Fruit fly (Drosophila melanogaster) whole organism, embryonic: ENCODE results near the gene CG6923.

Experiments
- CG10147 ChIP-seq: fragments of 200-800 bp; sonication (Bioruptor generic); optimal IDR thresholded peaks from 2 replicates; lab custom pipeline; 2019; ENCODE audit warnings: missing biosample characterization, mild to moderate bottlenecking, missing genetic modification characterization, moderate library complexity
- CG10274 ChIP-seq: fragments of 200-800 bp; sonication (Bioruptor generic); optimal IDR thresholded peaks from 3 replicates; lab custom pipeline; 2017; ENCODE audit warnings: missing biosample characterization, mild to moderate bottlenecking, missing genetic modification characterization
- CG10959 ChIP-seq: fragments of 200-800 bp; sonication (Bioruptor generic); IDR thresholded peaks from 2 replicates; pipeline ENCODE4 v1.3.6; 2022; ENCODE audit warnings: missing biosample characterization, missing genetic modification characterization
- CG11696 ChIP-seq: fragments of 200-800 bp; sonication (Bioruptor generic); IDR thresholded peaks from 2 replicates; pipeline ENCODE4 v1.3.6; 2022; ENCODE audit warnings: missing biosample characterization, missing genetic modification characterization
- CG12104 ChIP-seq: fragments of 200-800 bp; sonication (Bioruptor generic); optimal IDR thresholded peaks from 3 replicates; lab custom pipeline; 2016; ENCODE audit warnings: missing biosample characterization, missing genetic modification characterization
- CG12659 ChIP-seq: fragments of 200-800 bp; sonication (Bioruptor generic); optimal IDR thresholded peaks from 3 replicates; lab custom pipeline; 2017; ENCODE audit warnings: mild to moderate bottlenecking, missing biosample characterization, missing genetic modification reagents, missing genetic modification characterization
- CG12942 ChIP-seq: fragments of 200-800 bp; sonication (Bioruptor generic); optimal IDR thresholded peaks from 3 replicates; lab custom pipeline; 2016; ENCODE audit warnings: missing biosample characterization, missing genetic modification characterization
- CG13894 ChIP-seq: fragments of 200-800 bp; sonication (Bioruptor generic); optimal IDR thresholded peaks from 3 replicates; lab custom pipeline; 2018; ENCODE audit warnings: missing biosample characterization, mild to moderate bottlenecking, missing genetic modification characterization, moderate library complexity
- CG17186 ChIP-seq: fragments of 200-800 bp; sonication (Bioruptor generic); optimal IDR thresholded peaks from 3 replicates; lab custom pipeline; 2017; ENCODE audit warnings: missing biosample characterization, missing genetic modification reagents, missing genetic modification characterization
- CG17912 ChIP-seq: fragments of 200-800 bp; sonication (Bioruptor generic); optimal IDR thresholded peaks from 2 replicates; lab custom pipeline; 2018; ENCODE audit warnings: missing biosample characterization, mild to moderate bottlenecking, missing genetic modification characterization
- CG18619 ChIP-seq: fragments of 200-800 bp; sonication (Bioruptor generic); optimal IDR thresholded peaks from 3 replicates; lab custom pipeline; 2017; ENCODE audit warnings: missing biosample characterization, mild to moderate bottlenecking, missing genetic modification characterization
- CG2889 ChIP-seq: fragments of 200-800 bp; sonication (Bioruptor generic); IDR thresholded peaks from 3 replicates; pipeline ENCODE4 v1.3.6; 2022; ENCODE audit warnings: missing biosample characterization, missing genetic modification characterization
- CG30403 ChIP-seq: fragments of 200-800 bp; sonication (Bioruptor generic); optimal IDR thresholded peaks from 3 replicates; lab custom pipeline; 2016; ENCODE audit warnings: missing biosample characterization, missing genetic modification characterization
- CG3163 ChIP-seq: fragments of 200-800 bp; sonication (Bioruptor generic); optimal IDR thresholded peaks from 3 replicates; lab custom pipeline; 2016; ENCODE audit warnings: missing biosample characterization, missing genetic modification characterization
- CG32772 ChIP-seq: fragments of 200-800 bp; sonication (Bioruptor generic); IDR thresholded peaks from 2 replicates; pipeline ENCODE4 v1.3.6; 2022; ENCODE audit warnings: missing biosample characterization, missing genetic modification characterization
- CG4404 ChIP-seq: fragments of 200-800 bp; sonication (Bioruptor generic); IDR thresholded peaks from 2 replicates; pipeline ENCODE4 v1.3.6; 2022; ENCODE audit warnings: missing biosample characterization, missing genetic modification characterization
- CG4617 ChIP-seq: fragments of 200-800 bp; sonication (Bioruptor generic); optimal IDR thresholded peaks from 3 replicates; lab custom pipeline; 2016; ENCODE audit warnings: missing biosample characterization, missing genetic modification characterization, borderline replicate concordance
- CG5180 ChIP-seq: fragments of 200-800 bp; sonication (Bioruptor generic); optimal IDR thresholded peaks from 3 replicates; lab custom pipeline; 2017; ENCODE audit warnings: missing biosample characterization, missing genetic modification characterization, mild to moderate bottlenecking, moderate library complexity, missing genetic modification reagents
- CG6175 ChIP-seq: fragments of 200-800 bp; sonication (Bioruptor generic); IDR thresholded peaks from 3 replicates; pipeline ENCODE4 v1.3.6; 2022; ENCODE audit warnings: missing biosample characterization, missing genetic modification characterization
- CG6689 ChIP-seq: fragments of 200-800 bp; sonication (Bioruptor generic); IDR thresholded peaks from 2 replicates; pipeline ENCODE4 v1.3.6; 2022; ENCODE audit warnings: missing biosample characterization, missing genetic modification characterization
- CG7745 ChIP-seq: fragments of 200-800 bp; sonication (Bioruptor generic); optimal IDR thresholded peaks from 2 replicates; lab custom pipeline; 2018; ENCODE audit warnings: missing biosample characterization, mild to moderate bottlenecking, missing genetic modification characterization, moderate library complexity
- D19A ChIP-seq: fragments of 200-800 bp; optimal IDR thresholded peaks from 3 replicates; lab custom pipeline; 2019; ENCODE audit warnings: missing biosample characterization, mild to moderate bottlenecking, missing genetic modification characterization, moderate library complexity
- Dref ChIP-seq: fragments of 200-800 bp; sonication (Bioruptor generic); IDR thresholded peaks from 2 replicates; pipeline ENCODE4 v1.3.6; 2022; ENCODE audit warnings: missing biosample characterization, missing genetic modification characterization
- HHEX ChIP-seq: fragments of 200-800 bp; sonication (Bioruptor generic); optimal IDR thresholded peaks from 3 replicates; lab custom pipeline; 2017; ENCODE audit warnings: missing biosample characterization, mild to moderate bottlenecking, missing genetic modification characterization, missing genetic modification reagents
- HLH54F ChIP-seq: fragments of 200-800 bp; sonication (Bioruptor generic); optimal IDR thresholded peaks from 3 replicates; lab custom pipeline; 2016; ENCODE audit warnings: missing biosample characterization, missing genetic modification characterization
- Hand ChIP-seq: fragments of 200-800 bp; sonication (Bioruptor generic); optimal IDR thresholded peaks from 2 replicates; lab custom pipeline; 2017; ENCODE audit warnings: mild to moderate bottlenecking, missing biosample characterization, missing genetic modification reagents, missing genetic modification characterization
- MBD-R2 ChIP-seq: fragments of 200-800 bp; sonication (Bioruptor generic); IDR thresholded peaks from 2 replicates; pipeline ENCODE4 v1.3.6; 2022; ENCODE audit warnings: missing biosample characterization, missing genetic modification characterization
- Stat92E ChIP-seq, 3 experiments: fragments of >200 bp in 2 of 3; fragments of 200-800 bp in 1 of 3; sonication (Bioruptor generic) in 1 of 3; optimal IDR thresholded peaks; 2 replicates each; lab custom pipeline; 2017 to 2019; ENCODE audit warnings: missing biosample characterization in 3 of 3, missing genetic modification characterization in 3 of 3, mild to moderate bottlenecking in 1 of 3, moderate library complexity in 1 of 3
- abd-A ChIP-seq: fragments of 200-800 bp; sonication (Bioruptor generic); optimal IDR thresholded peaks from 3 replicates; lab custom pipeline; 2019; ENCODE audit warnings: missing biosample characterization, mild to moderate bottlenecking, missing genetic modification characterization, moderate library complexity
- btn ChIP-seq: fragments of 200-800 bp; sonication (Bioruptor generic); optimal IDR thresholded peaks from 2 replicates; lab custom pipeline; 2016; ENCODE audit warnings: missing biosample characterization, missing genetic modification characterization
- cas ChIP-seq: fragments of 200-800 bp; sonication (Bioruptor generic); IDR thresholded peaks from 2 replicates; pipeline ENCODE4 v1.3.6; 2022; ENCODE audit warnings: missing biosample characterization, missing genetic modification characterization
- cato ChIP-seq: fragments of 200-800 bp; sonication (Bioruptor generic); optimal IDR thresholded peaks from 2 replicates; lab custom pipeline; 2016; ENCODE audit warnings: missing biosample characterization, missing genetic modification characterization, borderline replicate concordance
- chinmo ChIP-seq: fragments of 200-800 bp; sonication (Bioruptor generic); IDR thresholded peaks from 4 replicates; pipeline ENCODE4 v1.3.6; 2022; ENCODE audit warnings: missing biosample characterization, missing genetic modification characterization; ENCODE audit not compliant: partially characterized antibody
- chn ChIP-seq: fragments of 200-800 bp; sonication (Bioruptor generic); optimal IDR thresholded peaks from 2 replicates; lab custom pipeline; 2016; ENCODE audit warnings: missing biosample characterization, missing genetic modification characterization
- dysf ChIP-seq: fragments of 200-800 bp; sonication (Bioruptor generic); IDR thresholded peaks from 3 replicates; pipeline ENCODE4 v1.3.6; 2022; ENCODE audit warnings: missing biosample characterization, missing genetic modification characterization
- en ChIP-seq: fragments of 200-800 bp; sonication (Bioruptor generic); optimal IDR thresholded peaks from 2 replicates; lab custom pipeline; 2016; ENCODE audit warnings: missing biosample characterization, missing genetic modification characterization
- eve ChIP-seq, 2 experiments: fragments of >200 bp; optimal IDR thresholded peaks; 2 replicates each; lab custom pipeline; 2017; ENCODE audit warnings: missing biosample characterization in 2 of 2, missing genetic modification characterization in 2 of 2
- gce ChIP-seq: fragments of 200-800 bp; sonication (Bioruptor generic); IDR thresholded peaks from 3 replicates; pipeline ENCODE4 v1.3.6; 2022; ENCODE audit warnings: missing biosample characterization, missing genetic modification characterization
- gsb-n ChIP-seq: fragments of 200-800 bp; sonication (Bioruptor generic); optimal IDR thresholded peaks from 3 replicates; lab custom pipeline; 2018; ENCODE audit warnings: missing biosample characterization, mild to moderate bottlenecking, missing genetic modification characterization
- hbn ChIP-seq: fragments of 200-800 bp; sonication (Bioruptor generic); IDR thresholded peaks from 2 replicates; pipeline ENCODE4 v1.3.6; 2022; ENCODE audit warnings: missing biosample characterization, missing genetic modification characterization; ENCODE audit not compliant: partially characterized antibody
- inv ChIP-seq: fragments of 200-800 bp; sonication (Bioruptor generic); IDR thresholded peaks from 2 replicates; pipeline ENCODE4 v1.3.6; 2022; ENCODE audit warnings: missing biosample characterization, missing genetic modification characterization; ENCODE audit not compliant: partially characterized antibody
- kah ChIP-seq: fragments of 200-800 bp; sonication (Bioruptor generic); optimal IDR thresholded peaks from 2 replicates; lab custom pipeline; 2018; ENCODE audit warnings: missing biosample characterization, mild to moderate bottlenecking, missing genetic modification characterization
- ken ChIP-seq: fragments of 200-800 bp; sonication (Bioruptor generic); IDR thresholded peaks from 3 replicates; pipeline ENCODE4 v1.3.6; 2022; ENCODE audit warnings: missing biosample characterization, missing genetic modification characterization
- maf-S ChIP-seq: fragments of 200-800 bp; sonication (Bioruptor generic); optimal IDR thresholded peaks from 2 replicates; lab custom pipeline; 2016; ENCODE audit warnings: missing biosample characterization, missing genetic modification characterization
- mld ChIP-seq: fragments of 200-800 bp; sonication (Bioruptor generic); IDR thresholded peaks from 3 replicates; pipeline ENCODE4 v1.3.6; 2022; ENCODE audit warnings: missing biosample characterization, missing genetic modification characterization; ENCODE audit not compliant: partially characterized antibody
- salm ChIP-seq: fragments of 200-800 bp; sonication (Bioruptor generic); optimal IDR thresholded peaks from 2 replicates; lab custom pipeline; 2018; ENCODE audit warnings: missing biosample characterization, mild to moderate bottlenecking, missing genetic modification characterization
- sens ChIP-seq: fragments of 200-800 bp; sonication (Bioruptor generic); peaks from one replicate; lab custom pipeline; 2016; ENCODE audit warnings: missing biosample characterization, missing genetic modification characterization
- tap ChIP-seq: fragments of 200-800 bp; optimal IDR thresholded peaks from 3 replicates; lab custom pipeline; 2019; ENCODE audit warnings: missing biosample characterization, mild to moderate bottlenecking, missing genetic modification characterization, moderate library complexity
- wek ChIP-seq: fragments of 200-800 bp; sonication (Bioruptor generic); optimal IDR thresholded peaks from 3 replicates; lab custom pipeline; 2018; ENCODE audit warnings: missing biosample characterization, mild to moderate bottlenecking, missing genetic modification characterization, moderate library complexity

CG6923 gene

DNA sequence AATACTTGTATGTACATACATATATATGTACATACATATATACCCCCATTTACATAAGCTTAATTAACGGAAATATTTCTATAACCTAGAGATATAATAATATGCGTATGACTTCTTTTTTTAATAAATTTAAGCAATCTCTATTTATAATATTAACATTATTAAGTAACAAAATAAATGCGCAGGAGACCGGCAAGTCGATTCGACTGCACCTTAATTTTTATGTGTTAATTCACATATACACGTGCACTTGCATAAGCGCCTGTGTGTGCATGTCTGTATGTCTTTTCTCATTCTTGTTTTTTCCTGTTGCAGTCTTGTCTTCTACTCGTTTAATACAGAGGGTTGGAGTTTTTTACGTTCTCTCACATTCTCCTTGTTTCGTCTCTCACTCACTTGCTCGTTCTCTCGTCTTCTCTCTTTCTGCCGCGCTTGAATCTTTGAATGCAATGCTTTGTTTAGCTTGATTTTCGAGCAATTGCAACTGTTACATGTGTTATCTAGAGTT lies 30.4 kb upstream of the CG6923 start (continued):
- TF ChIP-seq CG4404 (peak; percentile 93), Hand (no peak), CG6175 (GFP tag; lab: Robert Waterston, UW) (no peak), eve (GFP tag; optimal IDR thresholded peaks at IDR 0.05; lab: Kevin White, UChicago) (peak in 1 of 2 experiments; percentile 91), CG10147 (GFP tag; lab: Kevin White, UChicago) (peak; percentile 74), cas (GFP tag; lab: Robert Waterston, UW) (no peak), CG30403 (GFP tag; lab: Kevin White, UChicago) (peak; percentile 93), CG12942 (peak; percentile 87), CG7745 (tag; lab: Kevin White, UChicago) (peak; percentile 23), sens (GFP tag; lab: Kevin White, UChicago) (peak; percentile 95), CG17186 (GFP tag; lab: Kevin White, UChicago) (peak; percentile 58), gsb-n (peak; percentile 99), CG3163 (GFP tag; lab: Kevin White, UChicago) (no peak), CG18619 (GFP tag; lab: Kevin White, UChicago) (peak; percentile 87), en (no peak), CG17912 (peak; percentile 40), salm (tag; lab: Kevin White, UChicago) (peak; percentile 88), CG5180 (GFP tag; lab: Kevin White, UChicago) (peak; percentile 79), MBD-R2 (GFP tag; lab: Robert Waterston, UW) (0 out of 2 replicates have a peak, but pooled peaks have one; percentile 12), mld (no peak), Stat92E (GFP tag; optimal IDR thresholded peaks at IDR 0.05; lab: Kevin White, UChicago) (peak in 1 of 3 experiments; percentile 91), tap (tag; lab: Kevin White, UChicago) (peak; percentile 84), D19A (tag; lab: Kevin White, UChicago) (peak; percentile 96), inv (no peak), wek (GFP tag; lab: Kevin White, UChicago) (peak; percentile 46), HLH54F (GFP tag; lab: Kevin White, UChicago) (no peak), hbn (GFP tag; lab: Robert Waterston, UW) (no peak), Dref (GFP tag; lab: Robert Waterston, UW) (no peak), CG12104 (GFP tag; lab: Kevin White, UChicago) (peak; percentile 84), abd-A (tag; lab: Kevin White, UChicago) (no peak), CG10959 (GFP tag; lab: Robert Waterston, UW) (peak; percentile 93), HHEX (GFP tag; lab: Kevin White, UChicago) (peak; percentile 80), CG4617 (GFP tag; lab: Kevin White, UChicago) (peak; percentile 78), CG6689 (peak; percentile 88), btn (GFP tag; lab: Kevin White, UChicago) (peak; percentile 22), gce (GFP tag; lab: Robert Waterston, UW) (peak; percentile 60; the same call in 2 of the 3 replicates), CG12659 (GFP tag; lab: Kevin White, UChicago) (peak; percentile 85), CG13894 (tag; lab: Kevin White, UChicago) (no peak), CG32772 (peak; percentile 87), maf-S (no peak), CG2889 (GFP tag; lab: Robert Waterston, UW) (peak; percentile 51; the same call in 1 of the 3 replicates), cato (peak; percentile 93), ken (GFP tag; lab: Robert Waterston, UW) (peak; percentile 84), dysf (GFP tag; lab: Robert Waterston, UW) (peak; percentile 80), chinmo (GFP tag; lab: Robert Waterston, UW) (0 out of 4 replicates have a peak, but pooled peaks have one; percentile 45), kah (GFP tag; lab: Kevin White, UChicago) (peak; percentile 78), chn (GFP tag; lab: Kevin White, UChicago) (peak; percentile 73), CG11696 (GFP tag; lab: Robert Waterston, UW) (no peak), CG10274 (GFP tag; lab: Kevin White, UChicago) (peak; percentile 100)
